Fruit fly (Drosophila melanogaster) Kc167 (cell line): ENCODE results near the gene CG32344.

Experiments used
- Myc ChIP-seq: fragments of >200 bp; optimal IDR thresholded peaks from 2 replicates; lab custom pipeline; 2017; ENCODE audit warnings: missing external identifiers
- Sin3A ChIP-seq: fragments of >200 bp; optimal IDR thresholded peaks from 2 replicates; lab custom pipeline; 2018; ENCODE audit warnings: missing external identifiers
- h ChIP-seq: fragments of >200 bp; optimal IDR thresholded peaks from 3 replicates; lab custom pipeline; 2018; ENCODE audit warnings: missing external identifiers

- no peak for TF ChIP-seq Sin3A (lab: Kevin White, UChicago)
- no peak for TF ChIP-seq Myc (lab: Kevin White, UChicago)
- TF ChIP-seq h (lab: Kevin White, UChicago) = no peak
Observed at dm6 chr3L:343316-343715, 18.8 kb upstream of the CG32344 start.
